Worm (Caenorhabditis elegans): Measurements from ENCODE around the gene mbf-1.

Gene mbf-1

ce11 chrIV:11522225-11522952, 42.2 kb upstream of the mbf-1 start (continued):
- no peak for TF ChIP-seq cebp-1 (GFP tag; IDR thresholded peaks at IDR 0.05)
- TF ChIP-seq cebp-1 (tag; optimal IDR thresholded peaks at IDR 0.05): peak; percentile 75
- peak; percentile 42 to 78 for TF ChIP-seq let-607 (tag; optimal IDR thresholded peaks at IDR 0.05)
- 0 out of 2 replicates have a peak, but pooled peaks have one; percentile 26 for TF ChIP-seq lir-1 (GFP tag; conservative IDR thresholded peaks at IDR 0.05)
- TF ChIP-seq madf-3 (GFP tag; IDR thresholded peaks at IDR 0.05): 0 out of 2 replicates have a peak, but pooled peaks have one; percentile 18
- TF ChIP-seq F33H1.4 (GFP tag; IDR thresholded peaks at IDR 0.05): peak; percentile 73
- TF ChIP-seq cebp-2 (GFP tag; IDR thresholded peaks at IDR 0.05): no peak
- TF ChIP-seq dox-1 (GFP tag; IDR thresholded peaks at IDR 0.05): peak; percentile 29; the same call in 1 of the 2 replicates
- peak; percentile 33; the same call in 1 of the 2 replicates for TF ChIP-seq attf-3 (GFP tag; conservative IDR thresholded peaks at IDR 0.05)
- TF ChIP-seq lin-26 (GFP tag; IDR thresholded peaks at IDR 0.05): peak; percentile 62; the same call in 1 of the 2 replicates
- 0 out of 2 replicates have a peak, but pooled peaks have one; percentile 11 for TF ChIP-seq ztf-25 (GFP tag; IDR thresholded peaks at IDR 0.05)
- TF ChIP-seq ztf-22 (GFP tag; optimal IDR thresholded peaks at IDR 0.05): no peak
- no peak for TF ChIP-seq ceh-79 (tag; optimal IDR thresholded peaks at IDR 0.05)
- no peak for TF ChIP-seq snpc-4 (GFP tag; optimal IDR thresholded peaks at IDR 0.05)
- peak in 2 of 4 experiments; percentile 12 to 24 for TF ChIP-seq snpc-4 (tag; optimal IDR thresholded peaks at IDR 0.05)
- TF ChIP-seq lin-40 (tag; optimal IDR thresholded peaks at IDR 0.05): peak; percentile 70
- TF ChIP-seq somi-1 (GFP tag; optimal IDR thresholded peaks at IDR 0.05): peak; percentile 29
- TF ChIP-seq nhr-80 (tag; optimal IDR thresholded peaks at IDR 0.05): peak; percentile 20
- peak; percentile 92 for TF ChIP-seq hmg-1.2 (GFP tag; IDR thresholded peaks at IDR 0.05)
- no peak for TF ChIP-seq hlh-26 (GFP tag; conservative IDR thresholded peaks at IDR 0.05)
- no peak for TF ChIP-seq hlh-12 (tag; optimal IDR thresholded peaks at IDR 0.05)
- peak; percentile 40; the same call in 1 of the 2 replicates for TF ChIP-seq madf-8 (GFP tag; conservative IDR thresholded peaks at IDR 0.05)
- peak; percentile 34 for TF ChIP-seq tlf-1 (GFP tag; optimal IDR thresholded peaks at IDR 0.05)
- no peak for TF ChIP-seq lag-1 (GFP tag; IDR thresholded peaks at IDR 0.05)
- TF ChIP-seq B0336.3 (GFP tag; IDR thresholded peaks at IDR 0.05): peak; percentile 73

DNA sequence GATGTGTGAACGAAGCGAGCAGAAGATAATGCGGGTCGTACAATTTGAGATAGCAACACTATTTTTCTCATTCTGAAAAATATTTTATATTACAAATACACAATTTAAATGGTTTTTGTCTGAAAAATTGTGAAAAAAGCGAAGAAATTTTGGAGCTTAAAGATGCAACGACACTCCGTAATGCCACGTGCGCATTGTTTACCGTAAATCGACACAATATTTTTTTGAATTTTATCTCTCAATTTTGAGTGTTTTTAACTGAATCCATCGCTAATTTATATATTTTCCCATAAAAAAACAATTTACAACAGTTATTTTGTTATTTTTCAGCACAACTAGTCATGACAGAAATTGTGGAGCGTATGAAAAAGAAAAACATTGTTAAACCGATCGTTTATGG, 40.8 kb upstream of the mbf-1 start, which contains the start of the genes M04B2.4 and gfl-1:
M04B2.4 (minus strand) TSS at position 72 of the 400 bp plus-strand sequence.
gfl-1 (plus strand) TSS at position 331 of the 400 bp plus-strand sequence.
- TF ChIP-seq akir-1 (GFP tag; optimal IDR thresholded peaks at IDR 0.05) (no peak), attf-3 (GFP tag; conservative IDR thresholded peaks at IDR 0.05) (peak; percentile 95)

DNA sequence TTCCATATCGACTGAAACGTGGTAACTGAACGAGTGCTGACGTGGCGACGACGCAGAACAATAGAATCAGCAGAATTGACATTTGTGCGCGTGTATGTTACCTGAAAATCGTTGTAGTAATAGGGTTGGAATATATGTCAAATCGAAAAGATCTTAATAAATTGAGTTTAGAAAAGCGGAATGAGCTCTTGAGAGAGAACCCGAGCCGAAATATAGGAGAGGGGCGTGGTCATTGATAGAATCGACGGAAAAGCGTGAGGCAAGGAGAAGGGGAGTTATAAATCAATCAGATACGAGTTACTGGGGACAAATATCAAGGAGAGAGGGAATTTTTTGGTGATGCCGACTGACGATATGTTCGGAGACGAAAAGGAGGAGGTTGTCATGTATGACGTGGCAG, 30.5 kb upstream of the mbf-1 start, which contains the start of gene M04B2.6:
M04B2.6 (minus strand) TSS at position 101 of the 400 bp plus-strand sequence.
- TF ChIP-seq nhr-27 (tag; optimal IDR thresholded peaks at IDR 0.05) (no peak), tbp1 (GFP tag; optimal IDR thresholded peaks at IDR 0.05) (no peak), ekl-4 (GFP tag; IDR thresholded peaks at IDR 0.05) (no peak), B0019.2 (GFP tag; conservative IDR thresholded peaks at IDR 0.05) (no peak), gei-17 (GFP tag; optimal IDR thresholded peaks at IDR 0.05) (no peak), nhr-90 (tag; optimal IDR thresholded peaks at IDR 0.05) (no peak), Y67H2A.10 (GFP tag; conservative IDR thresholded peaks at IDR 0.05) (no peak), F10E7.11 (tag; optimal IDR thresholded peaks at IDR 0.05) (no peak), rcor-1 (GFP tag; IDR thresholded peaks at IDR 0.05) (no peak), F49E8.2 (tag; optimal IDR thresholded peaks at IDR 0.05; ENCODE audit: insufficient read depth) (no peak), F57C9.4 (tag; optimal IDR thresholded peaks at IDR 0.05) (no peak), madf-6 (GFP tag; IDR thresholded peaks at IDR 0.05) (no peak)
